Worm (Caenorhabditis elegans) whole organism, young adult: ENCODE data around the gene F27D9.2.

Source experiments
- C06A6.2 ChIP-seq: fragments of 200-800 bp; sonication (Bioruptor generic); conservative IDR thresholded peaks from 2 replicates; pipeline ENCODE4 v1.3.6; 2022; ENCODE audit warnings: missing genetic modification characterization, missing compliant biosample characterization
- F22D6.2 ChIP-seq: sonication (generic microtip); optimal IDR thresholded peaks from 2 replicates; lab custom pipeline; 2016; ENCODE audit warnings: mild to moderate bottlenecking, missing genetic modification characterization, missing compliant biosample characterization
- F52B5.7 ChIP-seq: sonication (generic microtip); optimal IDR thresholded peaks from 2 replicates; lab custom pipeline; 2016; ENCODE audit warnings: mild to moderate bottlenecking, missing genetic modification characterization, missing compliant biosample characterization
- athp-1 ChIP-seq: sonication (generic microtip); optimal IDR thresholded peaks from 2 replicates; lab custom pipeline; 2017; ENCODE audit warnings: mild to moderate bottlenecking, missing genetic modification characterization, missing compliant biosample characterization
- attf-3 ChIP-seq: fragments of 200-800 bp; sonication (Bioruptor generic); conservative IDR thresholded peaks from 2 replicates; pipeline ENCODE4 v1.3.6; 2022; ENCODE audit warnings: missing genetic modification reagents, missing genetic modification characterization, missing compliant biosample characterization
- ets-4 ChIP-seq: fragments of 200-800 bp; sonication (Bioruptor generic); optimal IDR thresholded peaks from 2 replicates; lab custom pipeline; 2018; ENCODE audit warnings: mild to moderate bottlenecking, missing genetic modification characterization, missing compliant biosample characterization
- hmg-20 ChIP-seq: fragments of 200-800 bp; sonication (Bioruptor generic); IDR thresholded peaks from 2 replicates; pipeline ENCODE4 v1.3.6; 2022; ENCODE audit warnings: missing genetic modification reagents, missing genetic modification characterization, missing compliant biosample characterization
- nfya-2 ChIP-seq: fragments of 200-800 bp; sonication (Bioruptor generic); IDR thresholded peaks from 2 replicates; pipeline ENCODE4 v1.3.6; 2022; ENCODE audit warnings: missing genetic modification reagents, missing genetic modification characterization, missing compliant biosample characterization
- snpc-1.3 ChIP-seq: sonication (generic microtip); optimal IDR thresholded peaks from 2 replicates; lab custom pipeline; 2017; ENCODE audit warnings: missing genetic modification characterization, mild to moderate bottlenecking, missing compliant biosample characterization, antibody characterized with exemption, moderate library complexity, missing genotype, missing genetic modification reagents; ENCODE audit not compliant: insufficient read depth
- snpc-3.4 ChIP-seq: sonication (generic microtip); optimal IDR thresholded peaks from 2 replicates; lab custom pipeline; 2017; ENCODE audit warnings: missing genetic modification characterization, mild to moderate bottlenecking, missing compliant biosample characterization, antibody characterized with exemption, moderate library complexity, missing genotype, missing genetic modification reagents
- unc-62 ChIP-seq: fragments of 150-350 bp; optimal IDR thresholded peaks from 2 replicates; lab custom pipeline; 2014; ENCODE audit warnings: missing biosample characterization, missing genetic modification reagents, missing genetic modification characterization
- ztf-28 ChIP-seq: fragments of 200-800 bp; sonication (Bioruptor generic); IDR thresholded peaks from 2 replicates; pipeline ENCODE4 v1.3.6; 2022; ENCODE audit warnings: missing genetic modification reagents, missing genetic modification characterization, missing compliant biosample characterization

- TF ChIP-seq snpc-3.4 (tag; lab: Kevin White, UChicago) = no peak
- TF ChIP-seq ztf-28 (GFP tag; lab: Robert Waterston, UW) = no peak
- TF ChIP-seq snpc-1.3 (tag; lab: Kevin White, UChicago) = no peak
- TF ChIP-seq F22D6.2 (tag; lab: Kevin White, UChicago) = no peak
- no peak for TF ChIP-seq nfya-2 (GFP tag; lab: Robert Waterston, UW)
- TF ChIP-seq unc-62 (GFP tag; lab: Kevin White, UChicago) = no peak
- TF ChIP-seq athp-1 (tag; lab: Kevin White, UChicago) = no peak
- TF ChIP-seq C06A6.2 (GFP tag; lab: Robert Waterston, UW) = no peak
- no peak for TF ChIP-seq hmg-20 (GFP tag; lab: Robert Waterston, UW)
- TF ChIP-seq attf-3 = no peak
- TF ChIP-seq ets-4 = no peak
- TF ChIP-seq F52B5.7 = no peak
Measured at ce11 chrX:7667394-7668089, 5.3 kb upstream of the F27D9.2 start, which contains the start of gene F27D9.13.
